ENCODE assay signal across 5 fruit fly cellular contexts in the genomic region with DNA sequence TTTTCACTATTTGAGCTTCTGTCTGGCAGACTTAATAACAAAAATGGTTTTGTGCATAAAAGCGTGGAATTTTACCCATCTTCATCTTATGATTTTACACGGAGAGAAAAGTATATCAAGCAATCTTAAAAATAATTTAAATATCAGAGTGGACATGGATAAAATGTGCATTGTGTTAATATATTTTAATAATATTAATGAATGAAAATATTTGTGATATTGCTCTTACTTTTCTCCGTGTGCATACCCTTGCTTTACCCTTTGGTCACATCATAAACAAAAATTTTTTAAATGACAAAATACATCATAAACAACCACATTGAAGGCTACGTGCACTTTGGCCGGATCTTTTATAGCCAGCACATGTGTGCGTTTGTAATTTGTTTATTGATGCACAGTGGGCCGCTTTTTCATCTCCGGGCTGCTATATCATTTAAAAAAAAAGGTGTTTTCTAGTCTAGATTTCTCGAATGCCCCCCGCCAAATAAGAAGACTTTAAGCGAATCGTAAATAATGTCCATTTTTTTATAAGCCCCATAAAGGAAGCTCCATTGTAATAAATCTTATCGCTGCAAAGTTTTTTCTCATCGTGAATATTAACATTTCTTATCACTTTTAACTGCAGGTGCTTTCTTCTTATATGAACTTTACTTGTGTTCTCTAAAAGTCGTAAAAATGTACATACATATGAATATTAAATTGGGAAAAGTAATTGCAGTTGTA.
TF ChIP-seq lines count a peak whose summit lies in the region.

No protein-coding gene starts in this region.

TF ChIP-seq in whole organism, adult, 20 proteins besides CTCF, POLR2A, EP300 and RAD21 (continued from another document):
- peak; percentile 48 for TF ChIP-seq CG33017 (tag; optimal IDR thresholded peaks at IDR 0.05; lab: Kevin White, UChicago)
- TF ChIP-seq cic (GFP tag; optimal IDR thresholded peaks at IDR 0.05; lab: Kevin White, UChicago), result peak; percentile 35
- TF ChIP-seq CG7101 (tag; optimal IDR thresholded peaks at IDR 0.05; lab: Kevin White, UChicago), result peak; percentile 60

TF ChIP-seq in whole organism, embryonic, 481 proteins besides CTCF, POLR2A, EP300 and RAD21 (continued from another document and continues in another):
- TF ChIP-seq CG4820 (GFP tag; optimal IDR thresholded peaks at IDR 0.05; lab: Kevin White, UChicago), result peak; percentile 34
- no peak for TF ChIP-seq slp2 (GFP tag; optimal IDR thresholded peaks at IDR 0.05; lab: Kevin White, UChicago)
- TF ChIP-seq Ada2b (GFP tag; IDR thresholded peaks at IDR 0.05; lab: Robert Waterston, UW), result peak; percentile 35; the same call in 1 of the 2 replicates
- peak; percentile 38 for TF ChIP-seq CG3847 (GFP tag; IDR thresholded peaks at IDR 0.05; lab: Robert Waterston, UW)
- TF ChIP-seq PHDP (tag; optimal IDR thresholded peaks at IDR 0.05; lab: Kevin White, UChicago), result peak; percentile 43
- 0 out of 2 replicates have a peak, but pooled peaks have one; percentile 8 for TF ChIP-seq onecut (GFP tag; IDR thresholded peaks at IDR 0.05; lab: Robert Waterston, UW)
- no peak for TF ChIP-seq CG17802 (tag; optimal IDR thresholded peaks at IDR 0.05; lab: Kevin White, UChicago)
- peak; percentile 2 for TF ChIP-seq ewg (GFP tag; optimal IDR thresholded peaks at IDR 0.05; lab: Kevin White, UChicago)
- TF ChIP-seq CG8944 (GFP tag; optimal IDR thresholded peaks at IDR 0.05; lab: Kevin White, UChicago), result no peak
- peak; percentile 8 for TF ChIP-seq D19B (GFP tag; optimal IDR thresholded peaks at IDR 0.05; lab: Kevin White, UChicago)
- peak; percentile 26; the same call in 1 of the 2 replicates for TF ChIP-seq ssp (GFP tag; IDR thresholded peaks at IDR 0.05; lab: Robert Waterston, UW)
- TF ChIP-seq Mrtf (GFP tag; IDR thresholded peaks at IDR 0.05; lab: Robert Waterston, UW), result 0 out of 3 replicates have a peak, but pooled peaks have one; percentile 47
- TF ChIP-seq CG17829 (tag; optimal IDR thresholded peaks at IDR 0.05; lab: Kevin White, UChicago), result peak; percentile 42
- TF ChIP-seq CG2129 (GFP tag; IDR thresholded peaks at IDR 0.05; lab: Robert Waterston, UW; ENCODE audit: partially characterized antibody), result no peak
- peak; percentile 9 for TF ChIP-seq CG6683 (GFP tag; optimal IDR thresholded peaks at IDR 0.05; lab: Kevin White, UChicago)
- no peak for TF ChIP-seq bbx (GFP tag; IDR thresholded peaks at IDR 0.05; lab: Robert Waterston, UW; ENCODE audit: partially characterized antibody)
- peak in 1 of 2 experiments; percentile 8 for TF ChIP-seq Hr78 (GFP tag; optimal IDR thresholded peaks at IDR 0.05; lab: Kevin White, UChicago)
- peak; percentile 51; the same call in 1 of the 3 replicates for TF ChIP-seq CG14050 (GFP tag; IDR thresholded peaks at IDR 0.05; lab: Robert Waterston, UW)
- TF ChIP-seq CG12104 (GFP tag; optimal IDR thresholded peaks at IDR 0.05; lab: Kevin White, UChicago), result no peak
- peak in 1 of 2 experiments; percentile 1 for TF ChIP-seq chif (GFP tag; optimal IDR thresholded peaks at IDR 0.05; lab: Kevin White, UChicago)
- peak; percentile 8 for TF ChIP-seq Deaf1 (tag; optimal IDR thresholded peaks at IDR 0.05; lab: Kevin White, UChicago)
- TF ChIP-seq tap (tag; optimal IDR thresholded peaks at IDR 0.05; lab: Kevin White, UChicago), result peak; percentile 55
- peak; percentile 15; the same call in 1 of the 2 replicates for TF ChIP-seq stc (GFP tag; IDR thresholded peaks at IDR 0.05; lab: Robert Waterston, UW)
- no peak for TF ChIP-seq slou (GFP tag; optimal IDR thresholded peaks at IDR 0.05; lab: Kevin White, UChicago)
- no peak for TF ChIP-seq CG3838 (GFP tag; optimal IDR thresholded peaks at IDR 0.05; lab: Kevin White, UChicago)
- TF ChIP-seq CG15073 (GFP tag; optimal IDR thresholded peaks at IDR 0.05; lab: Kevin White, UChicago), result no peak
- peak; percentile 16 for TF ChIP-seq gsb-n (tag; optimal IDR thresholded peaks at IDR 0.05; lab: Kevin White, UChicago)
- peak; percentile 8 for TF ChIP-seq shn (GFP tag; optimal IDR thresholded peaks at IDR 0.05; lab: Kevin White, UChicago)

TF ChIP-seq in whole organism, prepupa, 60 proteins besides CTCF, POLR2A, EP300 and RAD21 (continued from another document and continues in another):
- TF ChIP-seq eg (GFP tag; IDR thresholded peaks at IDR 0.05; lab: Robert Waterston, UW) (peak; percentile 49; the same call in 2 of the 3 replicates), CG11902 (GFP tag; optimal IDR thresholded peaks at IDR 0.05; lab: Kevin White, UChicago) (no peak), CG34406 (GFP tag; optimal IDR thresholded peaks at IDR 0.05; lab: Kevin White, UChicago) (peak; percentile 31), salr (GFP tag; optimal IDR thresholded peaks at IDR 0.05; lab: Kevin White, UChicago) (peak in 1 of 2 experiments; percentile 50), CG11294 (GFP tag; IDR thresholded peaks at IDR 0.05; lab: Robert Waterston, UW) (no peak), Hr39 (GFP tag; optimal IDR thresholded peaks at IDR 0.05; lab: Kevin White, UChicago) (peak; percentile 40), CG31627 (GFP tag; optimal IDR thresholded peaks at IDR 0.05; lab: Kevin White, UChicago) (peak; percentile 7), Eip75B (GFP tag; optimal IDR thresholded peaks at IDR 0.05; lab: Kevin White, UChicago) (peak; percentile 34), CG6808 (GFP tag; optimal IDR thresholded peaks at IDR 0.05; lab: Kevin White, UChicago) (no peak), fkh (GFP tag; optimal IDR thresholded peaks at IDR 0.05; lab: Kevin White, UChicago) (no peak), lz (GFP tag; optimal IDR thresholded peaks at IDR 0.05; lab: Kevin White, UChicago) (no peak), OdsH (GFP tag; optimal IDR thresholded peaks at IDR 0.05; lab: Kevin White, UChicago) (peak; percentile 60), CG7368 (GFP tag; optimal IDR thresholded peaks at IDR 0.05; lab: Kevin White, UChicago) (no peak), vri (GFP tag; optimal IDR thresholded peaks at IDR 0.05; lab: Kevin White, UChicago) (peak; percentile 61), ss (GFP tag; optimal IDR thresholded peaks at IDR 0.05; lab: Kevin White, UChicago) (no peak), Sox15 (GFP tag; optimal IDR thresholded peaks at IDR 0.05; lab: Kevin White, UChicago) (no peak), cyc (GFP tag; optimal IDR thresholded peaks at IDR 0.05; lab: Kevin White, UChicago) (no peak), pdm3 (GFP tag; optimal IDR thresholded peaks at IDR 0.05; lab: Kevin White, UChicago) (peak; percentile 54), Gug (GFP tag; IDR thresholded peaks at IDR 0.05; lab: Robert Waterston, UW) (0 out of 2 replicates have a peak, but pooled peaks have one; percentile 11), CG16779 (tag; optimal IDR thresholded peaks at IDR 0.05; lab: Kevin White, UChicago) (no peak), Eip93F (GFP tag; optimal IDR thresholded peaks at IDR 0.05; lab: Kevin White, UChicago) (no peak), Eip78C (GFP tag; lab: Kevin White, UChicago) (peak; percentile 73), Ets96B (tag; optimal IDR thresholded peaks at IDR 0.05; lab: Kevin White, UChicago) (peak; percentile 35), CG9139 (GFP tag; optimal IDR thresholded peaks at IDR 0.05; lab: Kevin White, UChicago) (no peak), dac (GFP tag; optimal IDR thresholded peaks at IDR 0.05; lab: Kevin White, UChicago) (no peak), Blimp-1 (GFP tag; optimal IDR thresholded peaks at IDR 0.05; lab: Kevin White, UChicago) (no peak), Lpt (GFP tag; optimal IDR thresholded peaks at IDR 0.05; lab: Kevin White, UChicago) (peak; percentile 13), Sox102F (GFP tag; optimal IDR thresholded peaks at IDR 0.05; lab: Kevin White, UChicago) (peak; percentile 64), CG15336 (GFP tag; IDR thresholded peaks at IDR 0.05; lab: Robert Waterston, UW) (peak; percentile 75), CG6276 (GFP tag; optimal IDR thresholded peaks at IDR 0.05; lab: Kevin White, UChicago) (peak; percentile 47), CG10669 (GFP tag; optimal IDR thresholded peaks at IDR 0.05; lab: Kevin White, UChicago) (peak; percentile 7)

TF ChIP-seq in whole organism, pupa, 21 proteins besides CTCF, POLR2A, EP300 and RAD21 (continued from another document):
- TF ChIP-seq CG14655 (GFP tag; optimal IDR thresholded peaks at IDR 0.05; lab: Kevin White, UChicago) (peak; percentile 50), CG34367 (tag; optimal IDR thresholded peaks at IDR 0.05; lab: Kevin White, UChicago) (peak; percentile 46), CG10348 (GFP tag; IDR thresholded peaks at IDR 0.05; lab: Robert Waterston, UW) (no peak)

TF ChIP-seq in whole organism, wandering third instar larva, 38 proteins besides CTCF, POLR2A, EP300 and RAD21 (continued from another document):
- TF ChIP-seq Vsx2 (GFP tag; optimal IDR thresholded peaks at IDR 0.05; lab: Kevin White, UChicago; ENCODE audit: partially characterized antibody) (no peak), Jra (GFP tag; optimal IDR thresholded peaks at IDR 0.05; lab: Kevin White, UChicago) (no peak), Dif (GFP tag; optimal IDR thresholded peaks at IDR 0.05; lab: Kevin White, UChicago; ENCODE audit: partially characterized antibody) (no peak), CrebA (GFP tag; optimal IDR thresholded peaks at IDR 0.05; lab: Kevin White, UChicago; ENCODE audit: borderline replicate concordance) (no peak), Sp1 (GFP tag; optimal IDR thresholded peaks at IDR 0.05; lab: Kevin White, UChicago) (peak; percentile 15), psq (GFP tag; optimal IDR thresholded peaks at IDR 0.05; lab: Kevin White, UChicago) (peak; percentile 20), Rel (GFP tag; optimal IDR thresholded peaks at IDR 0.05; lab: Kevin White, UChicago) (no peak), Rel (tag; optimal IDR thresholded peaks at IDR 0.05; lab: Kevin White, UChicago) (no peak), dl (GFP tag; optimal IDR thresholded peaks at IDR 0.05; lab: Kevin White, UChicago; ENCODE audit: insufficient read depth in 1 of 2, partially characterized antibody in 2 of 2) (no peak), ey (GFP tag; optimal IDR thresholded peaks at IDR 0.05; lab: Kevin White, UChicago) (peak; percentile 30), N (GFP tag; optimal IDR thresholded peaks at IDR 0.05; lab: Kevin White, UChicago) (no peak), woc (GFP tag; optimal IDR thresholded peaks at IDR 0.05; lab: Kevin White, UChicago) (no peak), lola (GFP tag; optimal IDR thresholded peaks at IDR 0.05; lab: Kevin White, UChicago) (no peak), sage (GFP tag; optimal IDR thresholded peaks at IDR 0.05; lab: Kevin White, UChicago) (no peak), br (GFP tag; optimal IDR thresholded peaks at IDR 0.05; lab: Kevin White, UChicago) (no peak), jim (GFP tag; optimal IDR thresholded peaks at IDR 0.05; lab: Kevin White, UChicago) (no peak), Mio (GFP tag; optimal IDR thresholded peaks at IDR 0.05; lab: Kevin White, UChicago) (no peak), Hr83 (GFP tag; optimal IDR thresholded peaks at IDR 0.05; lab: Kevin White, UChicago; ENCODE audit: poor library complexity, severe bottlenecking) (no peak)
